Worm (Caenorhabditis elegans) whole organism, L1 larva: ENCODE measurements around the gene M151.2.

ENCODE experiments used
- C04F5.9 ChIP-seq: sonication (generic microtip); optimal IDR thresholded peaks from 2 replicates; lab custom pipeline; 2016; ENCODE audit warnings: missing genetic modification characterization, missing compliant biosample characterization
- C34B4.2 ChIP-seq: sonication (generic microtip); optimal IDR thresholded peaks from 2 replicates; lab custom pipeline; 2017; ENCODE audit warnings: mild to moderate bottlenecking, missing genetic modification characterization, missing compliant biosample characterization
- F16B12.6 ChIP-seq: fragments of 150-350 bp; optimal IDR thresholded peaks from 2 replicates; lab custom pipeline; 2014; ENCODE audit warnings: missing biosample characterization, missing genetic modification characterization
- Y116A8C.19 ChIP-seq: sonication (generic microtip); optimal IDR thresholded peaks from 2 replicates; lab custom pipeline; 2016; ENCODE audit warnings: missing compliant biosample characterization, missing genetic modification characterization, borderline replicate concordance
- aha-1 ChIP-seq: fragments of 150-350 bp; optimal IDR thresholded peaks from 2 replicates; lab custom pipeline; 2014; ENCODE audit warnings: missing biosample characterization, missing genetic modification characterization
- ceh-63 ChIP-seq: fragments of 200-800 bp; sonication (Bioruptor generic); optimal IDR thresholded peaks from 2 replicates; lab custom pipeline; 2018; ENCODE audit warnings: mild to moderate bottlenecking, missing genetic modification characterization, missing compliant biosample characterization
- ceh-82 ChIP-seq, 3 experiments: fragments of 150-350 bp in 1 of 3; sonication (generic microtip) in 2 of 3; optimal IDR thresholded peaks; 2 replicates each; lab custom pipeline; 2014 to 2017; ENCODE audit warnings: missing biosample characterization in 3 of 3, missing genetic modification characterization in 3 of 3
- ces-1 ChIP-seq: fragments of 150-350 bp; optimal IDR thresholded peaks from 2 replicates; lab custom pipeline; 2014; ENCODE audit warnings: missing biosample characterization, missing genetic modification reagents, missing genetic modification characterization
- dsc-1 ChIP-seq: sonication (generic microtip); optimal IDR thresholded peaks from 2 replicates; lab custom pipeline; 2016; ENCODE audit warnings: mild to moderate bottlenecking, missing genetic modification characterization, missing compliant biosample characterization
- elt-3 ChIP-seq, 6 experiments: fragments of 150-350 bp in 1 of 6; sonication (generic microtip); optimal IDR thresholded peaks; 2 replicates each; lab custom pipeline; 2017 to 2018; ENCODE audit warnings: missing biosample characterization in 6 of 6, missing genetic modification characterization in 6 of 6, inconsistent platforms in 1 of 6
- fkh-10 ChIP-seq: sonication (generic microtip); optimal IDR thresholded peaks from 2 replicates; lab custom pipeline; 2017; ENCODE audit warnings: missing biosample characterization, missing genetic modification reagents, missing genetic modification characterization
- fkh-8 ChIP-seq: sonication (generic microtip); optimal IDR thresholded peaks from 2 replicates; lab custom pipeline; 2016; ENCODE audit warnings: mild to moderate bottlenecking, missing genetic modification characterization, missing compliant biosample characterization
- hlh-4 ChIP-seq: sonication (generic microtip); optimal IDR thresholded peaks from 2 replicates; lab custom pipeline; 2016; ENCODE audit warnings: mild to moderate bottlenecking, missing genetic modification characterization, missing compliant biosample characterization
- hpl-2 ChIP-seq: fragments of 150-350 bp; optimal IDR thresholded peaks from 2 replicates; lab custom pipeline; 2014; ENCODE audit warnings: missing biosample characterization, missing genetic modification reagents, missing genetic modification characterization
- irx-1 ChIP-seq: sonication (generic microtip); optimal IDR thresholded peaks from 2 replicates; lab custom pipeline; 2016; ENCODE audit warnings: missing genetic modification characterization, missing compliant biosample characterization
- isw-1 ChIP-seq: fragments of 200-800 bp; sonication (Bioruptor generic); IDR thresholded peaks from 2 replicates; pipeline ENCODE4 v1.3.6; 2022; ENCODE audit warnings: missing genetic modification characterization, missing compliant biosample characterization
- lin-15B ChIP-seq: fragments of 150-350 bp; sonication (generic microtip); optimal IDR thresholded peaks from 3 replicates; lab custom pipeline; 2014; ENCODE audit warnings: missing biosample characterization, missing genetic modification characterization
- lir-3 ChIP-seq: sonication (generic microtip); optimal IDR thresholded peaks from 2 replicates; lab custom pipeline; 2016; ENCODE audit warnings: mild to moderate bottlenecking, missing genetic modification characterization, moderate library complexity, missing compliant biosample characterization; ENCODE audit not compliant: poor library complexity
- mab-9 ChIP-seq: fragments of 200-800 bp; sonication (Bioruptor generic); IDR thresholded peaks from 2 replicates; pipeline ENCODE4 v1.3.6; 2022; ENCODE audit warnings: missing genetic modification reagents, missing genetic modification characterization, missing compliant biosample characterization
- nhr-11 ChIP-seq: fragments of 150-350 bp; optimal IDR thresholded peaks from 2 replicates; lab custom pipeline; 2014; ENCODE audit warnings: missing biosample characterization, missing genetic modification characterization
- nhr-12 ChIP-seq: sonication (generic microtip); optimal IDR thresholded peaks from 2 replicates; lab custom pipeline; 2017; ENCODE audit warnings: missing biosample characterization, missing genetic modification characterization
- nhr-19 ChIP-seq: fragments of 200-800 bp; sonication (Bioruptor generic); conservative IDR thresholded peaks from 2 replicates; pipeline ENCODE4 v1.3.6; 2022; ENCODE audit warnings: missing genetic modification characterization, missing compliant biosample characterization
- nhr-20 ChIP-seq: sonication (generic microtip); optimal IDR thresholded peaks from 2 replicates; lab custom pipeline; 2016; ENCODE audit warnings: mild to moderate bottlenecking, missing genetic modification characterization, missing compliant biosample characterization
- nhr-237 ChIP-seq: fragments of 150-350 bp; optimal IDR thresholded peaks from 2 replicates; lab custom pipeline; 2014; ENCODE audit warnings: missing biosample characterization, missing genetic modification characterization
- nhr-28 ChIP-seq: fragments of 150-350 bp; optimal IDR thresholded peaks from 2 replicates; lab custom pipeline; 2014; ENCODE audit warnings: missing biosample characterization, missing genetic modification characterization
- nhr-47 ChIP-seq: sonication (generic microtip); optimal IDR thresholded peaks from 2 replicates; lab custom pipeline; 2016; ENCODE audit warnings: mild to moderate bottlenecking, missing genetic modification characterization, moderate library complexity, missing compliant biosample characterization
- nhr-84 ChIP-seq: sonication (generic microtip); optimal IDR thresholded peaks from 2 replicates; lab custom pipeline; 2017; ENCODE audit warnings: missing biosample characterization, missing genetic modification characterization
- pax-3 ChIP-seq: fragments of 200-800 bp; sonication (Bioruptor generic); optimal IDR thresholded peaks from 2 replicates; lab custom pipeline; 2018; ENCODE audit warnings: mild to moderate bottlenecking, missing genetic modification characterization, moderate library complexity, missing compliant biosample characterization
- pqm-1 ChIP-seq: sonication (generic microtip); optimal IDR thresholded peaks from 3 replicates; lab custom pipeline; 2017; ENCODE audit warnings: missing biosample characterization, missing genetic modification characterization
- rnt-1 ChIP-seq: sonication (generic microtip); optimal IDR thresholded peaks from 2 replicates; lab custom pipeline; 2016; ENCODE audit warnings: mild to moderate bottlenecking, missing genetic modification characterization, moderate library complexity, missing compliant biosample characterization
- skn-1 ChIP-seq: fragments of 150-350 bp; optimal IDR thresholded peaks from 2 replicates; lab custom pipeline; 2014; ENCODE audit warnings: missing biosample characterization, missing genetic modification characterization
- snu-23 ChIP-seq: sonication (generic microtip); optimal IDR thresholded peaks from 2 replicates; lab custom pipeline; 2016; ENCODE audit warnings: missing genetic modification characterization, missing compliant biosample characterization
- tlp-1 ChIP-seq: fragments of 150-350 bp; optimal IDR thresholded peaks from 2 replicates; lab custom pipeline; 2014; ENCODE audit warnings: missing biosample characterization, missing genetic modification characterization
- unc-130 ChIP-seq: fragments of 150-350 bp; optimal IDR thresholded peaks from 2 replicates; lab custom pipeline; 2017; ENCODE audit warnings: missing biosample characterization, missing genetic modification characterization, inconsistent platforms
- unc-62 ChIP-seq: fragments of 150-350 bp; optimal IDR thresholded peaks from 2 replicates; lab custom pipeline; 2014; ENCODE audit warnings: missing biosample characterization, missing genetic modification reagents, missing genetic modification characterization
- vab-15 ChIP-seq: sonication (generic microtip); optimal IDR thresholded peaks from 2 replicates; lab custom pipeline; 2017; ENCODE audit warnings: missing genotype, mild to moderate bottlenecking, missing genetic modification characterization, missing compliant biosample characterization
- zip-4 ChIP-seq: fragments of 200-800 bp; sonication (Bioruptor generic); optimal IDR thresholded peaks from 2 replicates; lab custom pipeline; 2018; ENCODE audit warnings: mild to moderate bottlenecking, missing genetic modification characterization, moderate library complexity, missing compliant biosample characterization
- ztf-11 ChIP-seq, 2 experiments: sonication (generic microtip); optimal IDR thresholded peaks; 2 replicates each; lab custom pipeline; 2016 to 2017; ENCODE audit warnings: missing genetic modification characterization in 2 of 2, missing biosample characterization in 1 of 2, missing compliant biosample characterization in 1 of 2
- ztf-4 ChIP-seq: fragments of 150-350 bp; optimal IDR thresholded peaks from 2 replicates; lab custom pipeline; 2014; ENCODE audit warnings: missing biosample characterization, missing genetic modification characterization

Gene M151.2

DNA sequence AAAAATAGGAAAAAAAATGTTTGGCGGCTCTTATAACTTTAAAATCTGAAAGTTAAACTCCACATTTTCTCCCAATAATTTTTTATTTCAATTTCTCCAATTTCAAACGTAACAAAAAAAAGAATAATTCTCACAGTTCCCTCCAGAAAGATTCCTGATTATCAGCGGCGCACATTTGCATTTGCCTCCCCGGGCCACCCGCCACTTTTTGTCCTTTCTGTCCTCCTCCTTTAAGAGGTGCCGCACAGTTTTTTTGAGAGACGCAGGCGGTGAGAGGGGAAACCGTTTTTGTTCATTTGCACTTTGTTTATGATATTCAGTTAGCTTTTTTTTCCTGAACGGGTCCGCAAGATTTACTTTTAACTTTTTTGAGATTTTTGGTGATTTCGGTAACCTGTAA is 10.0 kb upstream of the M151.2 start:
- TF ChIP-seq vab-15 (tag; lab: Kevin White, UChicago) (no peak), nhr-20 (tag; lab: Kevin White, UChicago) (no peak), snu-23 (GFP tag; lab: Kevin White, UChicago) (no peak), ztf-11 (tag; optimal IDR thresholded peaks at IDR 0.05; lab: Kevin White, UChicago) (no peak), C04F5.9 (tag; lab: Kevin White, UChicago) (no peak), lir-3 (tag; lab: Kevin White, UChicago) (no peak), ces-1 (GFP tag; lab: Kevin White, UChicago) (no peak), nhr-28 (tag; lab: Kevin White, UChicago) (no peak), F16B12.6 (tag; lab: Kevin White, UChicago) (no peak), nhr-12 (tag; lab: Kevin White, UChicago) (no peak), isw-1 (GFP tag; lab: Robert Waterston, UW) (no peak), rnt-1 (no peak), pax-3 (tag; lab: Kevin White, UChicago) (no peak), ceh-82 (tag; optimal IDR thresholded peaks at IDR 0.05; lab: Kevin White, UChicago) (no peak), C34B4.2 (tag; lab: Kevin White, UChicago) (no peak), zip-4 (GFP tag; lab: Kevin White, UChicago) (no peak)

DNA sequence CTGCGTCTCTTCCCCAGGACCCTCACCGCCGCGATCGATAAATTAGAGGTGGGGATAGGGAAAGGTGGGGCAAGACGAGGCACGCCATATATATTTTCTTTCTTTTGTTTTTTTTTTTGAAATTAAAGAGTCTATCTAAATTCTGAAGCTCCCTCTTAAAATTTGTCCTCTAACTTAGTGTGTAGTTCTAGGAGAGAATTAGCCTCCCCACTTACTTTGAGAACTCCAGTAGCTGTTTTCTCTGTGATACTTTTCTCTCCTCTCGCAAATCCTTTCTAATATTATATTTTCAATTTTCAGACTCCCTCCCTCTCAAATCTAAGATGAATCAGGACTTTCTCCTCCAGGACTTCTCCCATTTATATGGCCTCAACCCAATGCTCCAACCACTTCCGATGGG is 8.9 kb upstream of the M151.2 start, which contains the start of gene M151.7:
M151.7 (plus strand) TSS at position 301 of the 400 bp plus-strand sequence.
- TF ChIP-seq hpl-2 (GFP tag; lab: Kevin White, UChicago), result no peak
- no peak for TF ChIP-seq nhr-19 (GFP tag; lab: Robert Waterston, UW)
- TF ChIP-seq unc-62 (GFP tag; lab: Kevin White, UChicago), result no peak
- TF ChIP-seq nhr-20 (tag; lab: Kevin White, UChicago), result no peak
- no peak for TF ChIP-seq nhr-84 (tag; lab: Kevin White, UChicago)
- no peak for TF ChIP-seq Y116A8C.19 (tag; lab: Kevin White, UChicago)
- TF ChIP-seq vab-15 (tag; lab: Kevin White, UChicago), result no peak
- TF ChIP-seq ztf-4, result no peak
- TF ChIP-seq ztf-11 (tag; optimal IDR thresholded peaks at IDR 0.05; lab: Kevin White, UChicago), result no peak
- no peak for TF ChIP-seq ceh-63 (GFP tag; lab: Kevin White, UChicago)
- TF ChIP-seq hlh-4 (tag; lab: Kevin White, UChicago), result no peak
- no peak for TF ChIP-seq elt-3 (tag; optimal IDR thresholded peaks at IDR 0.05; lab: Kevin White, UChicago)
- no peak for TF ChIP-seq mab-9 (GFP tag; lab: Robert Waterston, UW)
- TF ChIP-seq fkh-10 (GFP tag; lab: Kevin White, UChicago), result no peak
- no peak for TF ChIP-seq skn-1 (tag; lab: Kevin White, UChicago)
- TF ChIP-seq pax-3 (tag; lab: Kevin White, UChicago), result no peak
- TF ChIP-seq nhr-237 (tag; lab: Kevin White, UChicago), result no peak
- TF ChIP-seq irx-1, result no peak

DNA sequence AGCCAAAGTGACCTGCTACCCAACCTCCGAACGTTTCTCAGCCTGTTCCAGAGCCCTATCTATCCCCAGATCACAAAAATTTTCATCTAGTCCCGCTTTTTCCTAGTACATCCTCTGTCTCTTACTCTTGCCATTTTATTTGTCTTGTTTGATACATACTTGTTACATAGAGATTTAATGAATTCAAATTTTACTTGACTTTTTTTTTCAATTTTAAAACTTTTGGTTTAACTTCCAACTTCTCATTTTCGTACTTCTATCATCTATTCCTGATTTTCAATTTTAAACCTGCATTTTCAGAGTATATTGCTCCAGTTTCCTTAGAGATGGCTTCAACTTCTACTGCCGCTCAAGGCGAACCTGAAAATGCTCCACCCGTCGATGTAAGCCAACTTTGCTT is 4.0 kb upstream of the M151.2 start, which contains the start of gene M151.3:
M151.3 (plus strand) TSS at position 301 of the 400 bp plus-strand sequence.
- TF ChIP-seq lin-15B (tag; lab: Kevin White, UChicago) (no peak), dsc-1 (tag; lab: Kevin White, UChicago) (no peak), hlh-4 (tag; lab: Kevin White, UChicago) (no peak), tlp-1 (tag; lab: Kevin White, UChicago) (no peak), nhr-11 (no peak), nhr-47 (tag; lab: Kevin White, UChicago) (no peak), ztf-4 (no peak), fkh-8 (tag; lab: Kevin White, UChicago) (no peak), pqm-1 (tag; lab: Kevin White, UChicago) (no peak), nhr-12 (tag; lab: Kevin White, UChicago) (no peak), aha-1 (tag; lab: Kevin White, UChicago) (no peak), unc-130 (no peak), lir-3 (tag; lab: Kevin White, UChicago) (no peak), fkh-10 (GFP tag; lab: Kevin White, UChicago) (no peak), Y116A8C.19 (tag; lab: Kevin White, UChicago) (no peak), elt-3 (tag; optimal IDR thresholded peaks at IDR 0.05; lab: Kevin White, UChicago) (no peak), vab-15 (tag; lab: Kevin White, UChicago) (no peak), ztf-11 (tag; optimal IDR thresholded peaks at IDR 0.05; lab: Kevin White, UChicago) (no peak)
